Worm (Caenorhabditis elegans) whole organism, young adult: ENCODE measurements around the gene Y67D8B.5.
"Not testable (repeated sequence)": the region's sequence is repeated elsewhere in the genome, so short reads cannot be mapped to it uniquely, and the experiment has no call there.

ENCODE experiments used
- F33H1.4 ChIP-seq: fragments of 200-800 bp; sonication (Bioruptor generic); IDR thresholded peaks from 2 replicates; pipeline ENCODE4 v1.3.6; 2022; ENCODE audit warnings: missing genetic modification reagents, missing genetic modification characterization, missing compliant biosample characterization
- F37B4.10 ChIP-seq: fragments of 200-800 bp; sonication (Bioruptor generic); IDR thresholded peaks from 2 replicates; pipeline ENCODE4 v1.3.6; 2022; ENCODE audit warnings: missing genetic modification characterization, missing compliant biosample characterization
- F39B2.1 ChIP-seq: fragments of 200-800 bp; sonication (Bioruptor generic); IDR thresholded peaks from 2 replicates; pipeline ENCODE4 v1.3.6; 2022; ENCODE audit warnings: missing genetic modification reagents, missing genetic modification characterization, missing compliant biosample characterization
- F57A8.1 ChIP-seq: fragments of 200-800 bp; sonication (Bioruptor generic); optimal IDR thresholded peaks from 2 replicates; lab custom pipeline; 2018; ENCODE audit warnings: mild to moderate bottlenecking, missing genetic modification characterization, moderate library complexity, missing compliant biosample characterization
- F57C9.4 ChIP-seq: sonication (generic microtip); optimal IDR thresholded peaks from 2 replicates; lab custom pipeline; 2017; ENCODE audit warnings: mild to moderate bottlenecking, missing genetic modification characterization, missing compliant biosample characterization
- K11D2.4 ChIP-seq: fragments of 200-800 bp; sonication (Bioruptor generic); IDR thresholded peaks from 2 replicates; pipeline ENCODE4 v1.3.6; 2022; ENCODE audit warnings: missing genetic modification reagents, missing genetic modification characterization, missing compliant biosample characterization
- Y56A3A.18 ChIP-seq: fragments of 200-800 bp; sonication (Bioruptor generic); IDR thresholded peaks from 2 replicates; pipeline ENCODE4 v1.3.6; 2022; ENCODE audit warnings: missing genetic modification reagents, missing genetic modification characterization, missing compliant biosample characterization
- ZK185.1 ChIP-seq: sonication (generic microtip); optimal IDR thresholded peaks from 2 replicates; lab custom pipeline; 2016; ENCODE audit warnings: mild to moderate bottlenecking, missing genetic modification characterization, missing compliant biosample characterization; ENCODE audit not compliant: poor library complexity, severe bottlenecking
- aptf-2 ChIP-seq: fragments of 200-800 bp; sonication (Bioruptor generic); conservative IDR thresholded peaks from 2 replicates; pipeline ENCODE4 v1.3.6; 2022; ENCODE audit warnings: missing genetic modification reagents, missing genetic modification characterization, missing compliant biosample characterization
- atf-7 ChIP-seq: sonication (generic microtip); optimal IDR thresholded peaks from 2 replicates; lab custom pipeline; 2017; ENCODE audit warnings: mild to moderate bottlenecking, missing genetic modification characterization, missing compliant biosample characterization
- bed-1 ChIP-seq: fragments of 200-800 bp; sonication (Bioruptor generic); IDR thresholded peaks from 2 replicates; pipeline ENCODE4 v1.3.6; 2022; ENCODE audit warnings: missing genetic modification reagents, missing genetic modification characterization, missing compliant biosample characterization
- ceh-100 ChIP-seq: fragments of 200-800 bp; sonication (Bioruptor generic); IDR thresholded peaks from 2 replicates; pipeline ENCODE4 v1.3.6; 2022; ENCODE audit warnings: missing genetic modification reagents, missing genetic modification characterization, missing compliant biosample characterization
- ceh-27 ChIP-seq: fragments of 200-800 bp; sonication (Bioruptor generic); optimal IDR thresholded peaks from 2 replicates; lab custom pipeline; 2018; ENCODE audit warnings: mild to moderate bottlenecking, missing genetic modification characterization, moderate library complexity, missing compliant biosample characterization
- ceh-40 ChIP-seq: fragments of 200-800 bp; sonication (Bioruptor generic); IDR thresholded peaks from 2 replicates; pipeline ENCODE4 v1.3.6; 2022; ENCODE audit warnings: missing genetic modification characterization, missing compliant biosample characterization
- ceh-79 ChIP-seq: sonication (generic microtip); optimal IDR thresholded peaks from 2 replicates; lab custom pipeline; 2017; ENCODE audit warnings: mild to moderate bottlenecking, missing genetic modification characterization, missing compliant biosample characterization
- chd-7 ChIP-seq: sonication (generic microtip); optimal IDR thresholded peaks from 2 replicates; lab custom pipeline; 2016; ENCODE audit warnings: mild to moderate bottlenecking, missing genetic modification characterization, moderate library complexity, missing compliant biosample characterization
- die-1 ChIP-seq: sonication (generic microtip); optimal IDR thresholded peaks from 2 replicates; lab custom pipeline; 2016; ENCODE audit warnings: missing genotype, mild to moderate bottlenecking, missing genetic modification characterization, missing compliant biosample characterization
- egl-44 ChIP-seq: fragments of 200-800 bp; sonication (Bioruptor generic); IDR thresholded peaks from 2 replicates; pipeline ENCODE4 v1.3.6; 2022; ENCODE audit warnings: missing genetic modification reagents, missing genetic modification characterization, missing compliant biosample characterization
- lag-1 ChIP-seq: fragments of 200-800 bp; sonication (Bioruptor generic); IDR thresholded peaks from 2 replicates; pipeline ENCODE4 v1.3.6; 2022; ENCODE audit warnings: missing genetic modification reagents, missing genetic modification characterization, missing compliant biosample characterization
- let-526 ChIP-seq: fragments of 200-800 bp; sonication (Bioruptor generic); IDR thresholded peaks from 2 replicates; pipeline ENCODE4 v1.3.6; 2022; ENCODE audit warnings: missing genetic modification reagents, missing genetic modification characterization, missing compliant biosample characterization
- let-607 ChIP-seq, 2 experiments: fragments of 200-800 bp in 1 of 2; sonication (Bioruptor generic) in 1 of 2; sonication (generic microtip) in 1 of 2; optimal IDR thresholded peaks; 2 replicates each; lab custom pipeline; 2016 to 2018; ENCODE audit warnings: mild to moderate bottlenecking in 2 of 2, missing compliant biosample characterization in 2 of 2, missing genetic modification characterization in 2 of 2, moderate library complexity in 2 of 2, missing genotype in 1 of 2
- lin-40 ChIP-seq: sonication (generic microtip); optimal IDR thresholded peaks from 2 replicates; lab custom pipeline; 2016; ENCODE audit warnings: missing genetic modification characterization, mild to moderate bottlenecking, missing compliant biosample characterization, missing genotype, missing genetic modification reagents
- lin-54 ChIP-seq: fragments of 200-800 bp; sonication (Bioruptor generic); optimal IDR thresholded peaks from 2 replicates; lab custom pipeline; 2018; ENCODE audit warnings: mild to moderate bottlenecking, missing genetic modification characterization, missing compliant biosample characterization
- lsy-27 ChIP-seq: sonication (generic microtip); optimal IDR thresholded peaks from 2 replicates; lab custom pipeline; 2017; ENCODE audit warnings: missing genetic modification characterization, mild to moderate bottlenecking, missing compliant biosample characterization, antibody characterized with exemption, missing genotype, borderline replicate concordance; ENCODE audit not compliant: insufficient read depth
- madf-3 ChIP-seq: fragments of 200-800 bp; sonication (Bioruptor generic); IDR thresholded peaks from 2 replicates; pipeline ENCODE4 v1.3.6; 2022; ENCODE audit warnings: missing genetic modification reagents, missing genetic modification characterization, missing compliant biosample characterization
- madf-6 ChIP-seq: fragments of 200-800 bp; sonication (Bioruptor generic); IDR thresholded peaks from 2 replicates; pipeline ENCODE4 v1.3.6; 2022; ENCODE audit warnings: missing genetic modification reagents, missing genetic modification characterization, missing compliant biosample characterization
- mcd-1 ChIP-seq: fragments of 200-800 bp; sonication (Bioruptor generic); IDR thresholded peaks from 2 replicates; pipeline ENCODE4 v1.3.6; 2022; ENCODE audit warnings: missing genetic modification reagents, missing genetic modification characterization, missing compliant biosample characterization
- mel-28 ChIP-seq: sonication (generic microtip); optimal IDR thresholded peaks from 2 replicates; lab custom pipeline; 2016; ENCODE audit warnings: borderline replicate concordance, mild to moderate bottlenecking, missing genetic modification characterization, missing compliant biosample characterization
- nfyb-1 ChIP-seq: fragments of 200-800 bp; sonication (Bioruptor generic); IDR thresholded peaks from 2 replicates; pipeline ENCODE4 v1.3.6; 2022; ENCODE audit warnings: missing genetic modification reagents, missing genetic modification characterization, missing compliant biosample characterization
- nhr-120 ChIP-seq: fragments of 200-800 bp; sonication (Bioruptor generic); IDR thresholded peaks from 2 replicates; pipeline ENCODE4 v1.3.6; 2022; ENCODE audit warnings: missing genetic modification characterization, missing compliant biosample characterization
- nhr-80 ChIP-seq: sonication (generic microtip); optimal IDR thresholded peaks from 2 replicates; lab custom pipeline; 2016; ENCODE audit warnings: missing genetic modification characterization, missing compliant biosample characterization
- rcor-1 ChIP-seq: fragments of 200-800 bp; sonication (Bioruptor generic); IDR thresholded peaks from 2 replicates; pipeline ENCODE4 v1.3.6; 2022; ENCODE audit warnings: missing genetic modification reagents, missing genetic modification characterization, missing compliant biosample characterization
- rpc-1 ChIP-seq, 2 experiments: fragments of 150-350 bp in 1 of 2; sonication (generic microtip) in 1 of 2; optimal IDR thresholded peaks; 2 replicates each; lab custom pipeline; 2014 to 2018; ENCODE audit warnings: missing biosample characterization in 1 of 2, missing genetic modification characterization in 1 of 2, missing genetic modification reagents in 1 of 2, missing genotype in 1 of 2
- snpc-1.1 ChIP-seq: sonication (generic microtip); optimal IDR thresholded peaks from 2 replicates; lab custom pipeline; 2017; ENCODE audit warnings: missing genetic modification characterization, mild to moderate bottlenecking, missing compliant biosample characterization, antibody characterized with exemption, moderate library complexity, missing genotype, missing genetic modification reagents; ENCODE audit not compliant: insufficient read depth
- sptf-2 ChIP-seq: fragments of 200-800 bp; sonication (Bioruptor generic); optimal IDR thresholded peaks from 2 replicates; lab custom pipeline; 2018; ENCODE audit warnings: mild to moderate bottlenecking, missing genetic modification characterization, missing compliant biosample characterization
- tbx-9 ChIP-seq: sonication (generic microtip); optimal IDR thresholded peaks from 2 replicates; lab custom pipeline; 2016; ENCODE audit warnings: borderline replicate concordance, missing genetic modification characterization, inconsistent platforms, missing compliant biosample characterization
- tlf-1 ChIP-seq: fragments of 200-800 bp; sonication (Bioruptor generic); optimal IDR thresholded peaks from 2 replicates; lab custom pipeline; 2018; ENCODE audit warnings: mild to moderate bottlenecking, missing genetic modification characterization, missing compliant biosample characterization
- xnd-1 ChIP-seq: sonication (generic microtip); optimal IDR thresholded peaks from 2 replicates; lab custom pipeline; 2016; ENCODE audit warnings: missing genotype, missing genetic modification reagents, missing genetic modification characterization, missing compliant biosample characterization
- ztf-25 ChIP-seq: fragments of 200-800 bp; sonication (Bioruptor generic); IDR thresholded peaks from 2 replicates; pipeline ENCODE4 v1.3.6; 2022; ENCODE audit warnings: missing genetic modification reagents, missing genetic modification characterization, missing compliant biosample characterization
- ztf-28 ChIP-seq: fragments of 200-800 bp; sonication (Bioruptor generic); IDR thresholded peaks from 2 replicates; pipeline ENCODE4 v1.3.6; 2022; ENCODE audit warnings: missing genetic modification reagents, missing genetic modification characterization, missing compliant biosample characterization

Gene Y67D8B.5

ce11 chrIV:3172510-3172909 lies 29.6 kb upstream of the Y67D8B.5 start, which contains the start of gene Y67D8B.1:
Gene Y67D8B.1 (minus strand): TSS chrIV:3172610.
- TF ChIP-seq madf-3 (GFP tag; lab: Robert Waterston, UW); die-1 (tag; lab: Kevin White, UChicago); rpc-1 (optimal IDR thresholded peaks at IDR 0.05; lab: Kevin White, UChicago); rpc-1 (tag; optimal IDR thresholded peaks at IDR 0.05; lab: Kevin White, UChicago): not testable (repeated sequence)

DNA sequence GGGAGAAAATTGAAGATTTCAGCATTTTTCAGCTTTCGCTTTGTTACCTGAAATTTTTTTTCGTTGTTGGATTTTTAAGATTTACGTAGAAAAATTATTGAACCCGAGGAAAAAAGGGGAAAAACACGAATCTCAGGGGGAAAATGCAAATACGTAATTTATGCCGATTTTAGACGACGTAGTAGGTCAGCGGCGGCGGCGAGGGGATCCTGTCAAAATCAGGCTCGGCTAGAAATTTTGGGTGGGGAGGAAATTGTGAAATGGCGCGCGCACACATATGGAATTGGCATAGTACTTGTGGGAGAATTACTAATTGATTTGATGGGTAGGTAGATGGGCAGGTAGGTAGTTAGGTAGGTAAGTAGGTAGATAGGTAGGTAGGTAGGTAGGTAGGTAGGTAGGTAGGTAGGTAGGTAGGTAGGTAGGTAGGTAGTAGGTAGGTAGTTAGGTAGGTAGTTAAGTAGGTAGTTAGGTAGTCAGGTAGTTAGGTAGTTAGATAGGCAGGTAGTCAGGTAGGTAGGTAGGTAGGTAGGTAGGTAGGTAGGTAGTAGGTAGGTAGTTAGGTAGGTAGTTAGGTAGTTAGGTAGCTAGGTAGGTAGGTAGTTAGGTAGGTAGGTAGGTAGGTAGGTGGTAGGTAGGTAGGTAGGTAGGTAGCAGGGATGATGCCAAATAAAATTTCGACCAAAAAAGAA lies 25.9 kb upstream of the Y67D8B.5 start, which contains the start of gene nlp-81:
Gene nlp-81, minus strand, starts transcription at position 51 of the 692 bp plus-strand sequence.
- no peak for TF ChIP-seq mel-28 (tag; lab: Kevin White, UChicago)
- TF ChIP-seq lin-54 (GFP tag; lab: Kevin White, UChicago), result no peak
- TF ChIP-seq snpc-1.1 (tag; lab: Kevin White, UChicago), result no peak
- TF ChIP-seq madf-3 (GFP tag; lab: Robert Waterston, UW), result no peak
- TF ChIP-seq F37B4.10 (GFP tag; lab: Robert Waterston, UW), result no peak
- no peak for TF ChIP-seq egl-44 (GFP tag; lab: Robert Waterston, UW)

- TF ChIP-seq F57C9.4 (tag; lab: Kevin White, UChicago) (no peak), lsy-27 (tag; lab: Kevin White, UChicago) (no peak), Y56A3A.18 (GFP tag; lab: Robert Waterston, UW) (no peak), ztf-25 (no peak), lag-1 (GFP tag; lab: Robert Waterston, UW) (no peak), aptf-2 (GFP tag; lab: Robert Waterston, UW) (no peak), F57A8.1 (GFP tag; lab: Kevin White, UChicago) (no peak)
Observed at ce11 chrIV:3182920-3183319, 19.2 kb upstream of the Y67D8B.5 start.

DNA sequence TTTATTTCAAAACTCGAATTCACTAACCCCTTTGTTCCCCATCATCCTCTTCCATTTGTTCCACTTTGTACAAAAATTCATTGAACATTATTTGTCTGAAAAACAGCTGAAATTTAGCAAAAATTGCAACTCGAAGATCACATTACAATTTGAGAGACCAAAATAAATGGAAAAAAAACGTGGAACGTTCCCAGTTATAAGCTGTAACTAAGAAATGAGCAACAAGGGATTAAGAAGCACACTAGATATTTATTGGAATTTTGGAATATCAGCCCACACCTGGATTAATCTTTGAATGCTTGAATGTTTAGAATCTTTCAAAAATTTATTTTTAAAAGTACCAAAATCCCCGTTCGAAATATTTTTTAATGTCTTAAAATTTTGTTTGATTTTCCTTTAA lies 10.7 kb upstream of the Y67D8B.5 start, which contains the start of gene Y67D8B.2:
Gene Y67D8B.2, minus strand, starts transcription at position 101 of the 400 bp plus-strand sequence.
- TF ChIP-seq sptf-2 (GFP tag; lab: Kevin White, UChicago) (no peak), rcor-1 (GFP tag; lab: Robert Waterston, UW) (no peak), bed-1 (GFP tag; lab: Robert Waterston, UW) (no peak), ceh-100 (GFP tag; lab: Robert Waterston, UW) (no peak), aptf-2 (GFP tag; lab: Robert Waterston, UW) (no peak), mcd-1 (no peak), let-526 (GFP tag; lab: Robert Waterston, UW) (no peak), K11D2.4 (GFP tag; lab: Robert Waterston, UW) (no peak), atf-7 (tag; lab: Kevin White, UChicago) (no peak), F33H1.4 (GFP tag; lab: Robert Waterston, UW) (no peak), snpc-1.1 (tag; lab: Kevin White, UChicago) (no peak), nfyb-1 (GFP tag; lab: Robert Waterston, UW) (no peak), ceh-40 (no peak), ceh-27 (GFP tag; lab: Kevin White, UChicago) (no peak), chd-7 (tag; lab: Kevin White, UChicago) (no peak), F39B2.1 (no peak)

ce11 chrIV:3196367-3196766 lies 5.8 kb upstream of the Y67D8B.5 start:
- no peak for TF ChIP-seq tlf-1 (GFP tag; lab: Kevin White, UChicago)
- no peak for TF ChIP-seq xnd-1
- no peak for TF ChIP-seq tbx-9 (tag; lab: Kevin White, UChicago)
- TF ChIP-seq aptf-2 (GFP tag; lab: Robert Waterston, UW), result no peak
- TF ChIP-seq madf-6, result no peak
- TF ChIP-seq let-607 (tag; optimal IDR thresholded peaks at IDR 0.05; lab: Kevin White, UChicago), result no peak
- TF ChIP-seq ZK185.1 (tag; lab: Kevin White, UChicago), result no peak
- no peak for TF ChIP-seq Y56A3A.18 (GFP tag; lab: Robert Waterston, UW)
- no peak for TF ChIP-seq nhr-120 (GFP tag; lab: Robert Waterston, UW)
- no peak for TF ChIP-seq ztf-28 (GFP tag; lab: Robert Waterston, UW)
- TF ChIP-seq ceh-79 (tag; lab: Kevin White, UChicago), result no peak
- no peak for TF ChIP-seq lin-40 (tag; lab: Kevin White, UChicago)
- TF ChIP-seq nhr-80 (tag; lab: Kevin White, UChicago), result no peak
